Worm (Caenorhabditis elegans): Measurements from ENCODE around the gene set-13.

set-13 gene

DNA sequence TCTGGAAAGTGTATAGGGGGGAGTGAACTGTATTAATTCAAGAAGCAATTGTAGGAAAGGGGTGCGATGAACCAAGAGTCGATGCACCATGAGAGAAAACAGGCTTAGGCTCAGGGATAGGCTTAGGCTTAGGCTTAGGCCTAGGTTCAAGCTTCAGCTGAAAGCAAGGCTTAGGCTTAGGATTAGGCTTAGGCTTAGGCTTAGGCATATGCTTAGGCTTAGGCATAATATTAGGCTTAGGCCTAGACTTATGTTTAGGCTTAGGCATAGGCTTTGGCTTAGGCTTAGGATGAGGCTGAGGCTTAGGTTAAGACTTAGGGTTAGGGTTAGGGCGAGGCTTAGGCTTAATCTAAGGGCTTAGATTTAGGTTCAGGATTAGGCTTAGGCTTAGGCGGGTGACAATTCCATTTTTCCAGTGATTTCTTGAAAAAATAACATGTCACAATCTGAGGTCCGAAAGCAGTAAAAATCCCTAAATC, 45.8 kb downstream of the set-13 start:
- TF ChIP-seq rpc-1 (optimal IDR thresholded peaks at IDR 0.05) (no peak), rpc-1 (tag; optimal IDR thresholded peaks at IDR 0.05) (no peak), nhr-27 (tag; optimal IDR thresholded peaks at IDR 0.05) (no peak), fkh-3 (tag; optimal IDR thresholded peaks at IDR 0.05) (no peak), lir-1 (GFP tag; conservative IDR thresholded peaks at IDR 0.05) (no peak), egl-44 (GFP tag; IDR thresholded peaks at IDR 0.05) (no peak), egrh-3 (GFP tag; IDR thresholded peaks at IDR 0.05) (no peak), F33H1.4 (GFP tag; IDR thresholded peaks at IDR 0.05) (no peak), rec-8 (tag; optimal IDR thresholded peaks at IDR 0.05) (no peak), ceh-79 (tag; optimal IDR thresholded peaks at IDR 0.05) (no peak), snpc-1.1 (tag; optimal IDR thresholded peaks at IDR 0.05; ENCODE audit: insufficient read depth) (no peak)

DNA sequence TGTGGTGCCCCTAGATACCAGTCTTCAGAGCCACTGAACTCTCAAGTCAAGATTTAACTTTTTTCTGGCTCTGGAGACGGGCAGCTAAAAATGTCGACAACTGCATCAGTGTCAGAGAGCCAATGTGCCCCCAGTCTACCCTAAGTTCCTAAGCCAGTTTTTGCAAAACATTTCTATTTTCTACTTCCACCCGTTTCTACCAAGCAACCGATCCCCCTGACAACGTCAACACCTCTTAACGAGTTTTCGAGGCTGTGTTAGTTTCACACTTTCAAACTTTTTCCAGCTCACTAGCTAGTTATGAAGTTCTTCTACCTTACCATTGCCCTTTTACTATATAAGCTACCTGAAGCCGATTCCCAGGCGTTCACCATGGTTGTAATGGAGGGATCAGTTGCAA, 47.5 kb downstream of the set-13 start, which contains the start of gene Y110A2AL.5:
Gene Y110A2AL.5 (plus strand): TSS at position 301 of the 400 bp plus-strand sequence.
- no peak for TF ChIP-seq B0336.3 (GFP tag; IDR thresholded peaks at IDR 0.05)

DNA sequence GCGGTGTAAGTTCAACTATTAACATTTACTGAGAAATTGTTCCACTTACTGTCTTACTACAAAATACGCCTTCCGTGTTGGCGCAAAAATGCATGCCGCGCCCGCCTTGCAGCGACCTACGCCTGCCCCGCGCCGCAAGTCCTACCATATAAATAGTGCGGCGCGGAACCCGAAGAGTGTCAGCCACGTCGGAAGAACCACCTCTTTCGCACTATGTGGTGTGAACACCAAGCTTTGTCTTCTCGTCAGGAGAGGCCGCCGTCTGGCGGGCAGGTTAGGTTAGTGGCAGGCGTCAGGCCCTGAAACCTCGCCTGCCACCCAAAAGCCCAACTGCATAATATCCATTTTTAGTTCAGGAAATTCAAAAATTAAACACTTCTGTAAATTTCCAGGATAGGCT, 48.6 kb downstream of the set-13 start:
- TF ChIP-seq nfya-2 (GFP tag; IDR thresholded peaks at IDR 0.05) (no peak), zfh-2 (GFP tag; conservative IDR thresholded peaks at IDR 0.05) (peak; percentile 55; the same call in 1 of the 2 replicates), nhr-120 (GFP tag; IDR thresholded peaks at IDR 0.05) (0 out of 2 replicates have a peak, but pooled peaks have one; percentile 28)

DNA sequence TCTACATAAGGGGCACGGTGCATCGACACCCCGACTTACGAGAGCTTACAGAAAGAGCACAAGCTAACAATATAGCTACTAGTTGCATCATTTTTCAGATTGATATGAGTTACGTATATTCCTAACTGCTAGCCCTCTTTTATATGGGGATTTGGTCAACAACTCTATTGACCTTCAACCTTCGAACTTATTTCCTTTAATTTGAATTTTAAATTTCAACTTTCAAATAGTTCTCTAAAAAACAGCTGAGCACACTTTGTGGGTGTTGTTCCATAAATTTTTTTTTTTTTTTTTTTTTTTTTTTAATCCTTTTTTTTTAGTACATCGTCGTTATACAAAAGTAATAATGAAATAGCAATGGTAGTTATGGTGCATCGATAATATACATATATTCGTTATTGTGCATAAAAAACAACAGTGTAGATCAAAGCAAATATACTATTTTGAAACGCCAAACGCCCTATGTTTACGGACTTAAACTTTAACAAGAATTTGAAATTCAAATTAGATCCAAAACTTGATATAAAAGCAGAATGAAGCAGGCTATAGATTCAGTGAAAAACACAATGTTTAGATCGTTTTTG, 49.9 kb downstream of the set-13 start, which contains the start of the genes Y110A2AL.9 and Y110A2AL.3:
Gene Y110A2AL.9 (minus strand): TSS at position 101 of the 584 bp plus-strand sequence.
Gene Y110A2AL.3 (plus strand): TSS at position 534 of the 584 bp plus-strand sequence.
- TF ChIP-seq tlf-1 (GFP tag; optimal IDR thresholded peaks at IDR 0.05) (no peak), snpc-1.3 (tag; optimal IDR thresholded peaks at IDR 0.05; ENCODE audit: insufficient read depth) (no peak)

DNA sequence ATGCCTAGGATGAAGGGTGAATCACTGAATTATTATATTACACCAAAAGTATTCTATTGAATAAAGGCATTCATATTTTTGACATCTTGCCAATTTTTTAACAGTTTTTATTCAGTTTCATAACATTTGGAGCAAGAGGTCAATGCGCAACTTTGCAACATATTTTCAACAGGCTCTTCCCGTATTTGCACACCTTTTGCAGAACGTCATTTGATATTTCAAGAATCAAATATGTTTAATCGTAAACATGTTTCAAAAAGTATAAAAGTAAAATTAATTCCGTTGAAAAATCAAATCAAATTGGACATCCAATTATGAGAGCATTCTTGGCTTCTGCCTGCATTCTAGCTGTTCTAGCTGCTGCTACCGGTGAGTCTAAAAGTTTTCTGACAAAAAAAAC, 50.9 kb downstream of the set-13 start, which contains the start of gene Y110A2AL.2:
Gene Y110A2AL.2 (plus strand): TSS at position 301 of the 400 bp plus-strand sequence.
- TF ChIP-seq fkh-3 (tag; optimal IDR thresholded peaks at IDR 0.05) (no peak), C17E4.6 (GFP tag; IDR thresholded peaks at IDR 0.05) (no peak), ztf-3 (GFP tag; optimal IDR thresholded peaks at IDR 0.05) (no peak), lin-26 (GFP tag; IDR thresholded peaks at IDR 0.05) (no peak), zim-3 (tag; optimal IDR thresholded peaks at IDR 0.05) (no peak), mcd-1 (GFP tag; IDR thresholded peaks at IDR 0.05) (no peak), F57C9.4 (tag; optimal IDR thresholded peaks at IDR 0.05) (no peak), ceh-79 (tag; optimal IDR thresholded peaks at IDR 0.05) (no peak), F49E8.2 (tag; optimal IDR thresholded peaks at IDR 0.05; ENCODE audit: insufficient read depth) (no peak), lir-1 (GFP tag; conservative IDR thresholded peaks at IDR 0.05) (no peak), rec-8 (tag; optimal IDR thresholded peaks at IDR 0.05) (no peak), B0035.1 (tag; optimal IDR thresholded peaks at IDR 0.05) (no peak), Y67H2A.10 (GFP tag; conservative IDR thresholded peaks at IDR 0.05) (no peak), ztf-18 (tag; optimal IDR thresholded peaks at IDR 0.05) (no peak), F22D6.2 (tag; optimal IDR thresholded peaks at IDR 0.05) (no peak), die-1 (tag; optimal IDR thresholded peaks at IDR 0.05) (no peak)
